Worm (Caenorhabditis elegans): ENCODE results near the gene T05H4.11.

T05H4.11 gene

DNA sequence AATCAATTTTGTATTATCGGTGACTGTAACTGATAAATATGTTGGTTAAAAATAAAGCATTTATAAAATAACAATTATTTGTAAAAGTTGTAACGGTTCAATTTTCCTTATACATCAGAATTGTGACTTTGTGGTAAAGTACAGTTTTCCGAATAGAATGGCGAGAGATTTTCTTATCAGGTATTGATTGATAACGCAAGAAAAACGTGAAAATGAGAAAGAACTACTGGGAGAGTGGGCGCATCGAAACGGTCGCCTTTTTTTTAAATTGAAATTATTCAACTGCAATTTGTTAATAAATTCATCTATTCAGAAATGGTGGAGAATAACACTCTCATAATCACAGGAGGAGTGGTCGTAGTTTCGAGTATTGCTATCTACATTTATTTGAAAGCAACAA, 10.3 kb upstream of the T05H4.11 start, which contains the start of gene hpo-19 (continued):
- TF ChIP-seq pha-4 (GFP tag; IDR thresholded peaks at IDR 0.05) = peak; percentile 26; the same call in 1 of the 2 replicates
- TF ChIP-seq pha-4 (tag; optimal IDR thresholded peaks at IDR 0.05) = no peak
- no peak for TF ChIP-seq dmd-9 (GFP tag; IDR thresholded peaks at IDR 0.05)
- no peak for TF ChIP-seq Y5F2A.4 (GFP tag; optimal IDR thresholded peaks at IDR 0.05)
- TF ChIP-seq spr-3 (GFP tag; optimal IDR thresholded peaks at IDR 0.05) = no peak
- TF ChIP-seq ces-1 (GFP tag; optimal IDR thresholded peaks at IDR 0.05) = no peak
- no peak for TF ChIP-seq daf-16 (GFP tag; optimal IDR thresholded peaks at IDR 0.05)
- peak; percentile 43 for TF ChIP-seq daf-16 (tag; optimal IDR thresholded peaks at IDR 0.05)
- TF ChIP-seq lim-7 (GFP tag; IDR thresholded peaks at IDR 0.05) = no peak
- no peak for TF ChIP-seq egl-27 (tag; optimal IDR thresholded peaks at IDR 0.05)
- TF ChIP-seq T20F7.1 (GFP tag; optimal IDR thresholded peaks at IDR 0.05) = no peak
- TF ChIP-seq mes-2 (tag; optimal IDR thresholded peaks at IDR 0.05; ENCODE audit: poor library complexity, severe bottlenecking) = peak; percentile 23
- TF ChIP-seq lin-38 (GFP tag; IDR thresholded peaks at IDR 0.05) = no peak; the same call in 1 of the 2 replicates
- TF ChIP-seq snpc-1.2 (GFP tag; IDR thresholded peaks at IDR 0.05) = no peak
- TF ChIP-seq dmd-8 (GFP tag; IDR thresholded peaks at IDR 0.05) = no peak
- TF ChIP-seq nhr-10 (tag; optimal IDR thresholded peaks at IDR 0.05) = no peak

DNA sequence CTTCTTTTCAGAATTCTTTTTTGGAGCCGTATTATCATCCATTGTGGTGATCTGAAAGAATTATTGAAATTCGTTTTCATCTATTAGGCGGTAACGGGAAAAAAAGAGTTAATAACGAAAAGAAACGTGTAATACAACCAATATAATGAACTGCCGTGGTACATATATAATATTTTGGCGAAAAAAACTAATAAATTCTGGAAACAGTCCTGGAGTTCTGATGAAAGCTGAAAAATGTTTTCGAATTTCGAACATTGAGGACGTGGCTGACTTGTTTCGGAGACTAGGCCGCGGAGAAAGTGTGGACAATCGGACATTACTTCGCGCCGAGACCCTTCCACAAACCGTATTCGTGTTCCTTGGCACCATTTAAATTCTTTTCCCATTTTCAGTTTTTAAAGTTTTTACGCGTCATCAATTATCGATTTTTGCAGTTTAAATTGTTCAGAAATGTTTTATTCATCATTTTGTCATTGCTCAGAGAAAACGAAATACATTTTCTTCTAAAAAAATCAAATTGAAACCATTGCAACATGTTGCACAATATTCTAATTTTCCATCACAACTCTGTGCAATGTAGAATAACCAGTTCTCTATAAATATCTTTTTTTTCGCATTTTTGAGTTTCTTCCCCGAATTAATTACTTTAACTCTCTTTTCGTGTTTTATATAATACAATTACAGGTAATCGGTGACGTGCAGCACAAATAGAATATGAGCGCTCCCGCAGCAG, 7.6 kb upstream of the T05H4.11 start, which contains the start of the genes gad-1 and erfa-1:
Gene gad-1 (minus strand): TSS at position 51 of the 733 bp plus-strand sequence.
Gene erfa-1 (plus strand): TSS at position 683 of the 733 bp plus-strand sequence.
- peak; percentile 75 for TF ChIP-seq unc-130 (GFP tag; optimal IDR thresholded peaks at IDR 0.05)
- TF ChIP-seq daf-16 (GFP tag; optimal IDR thresholded peaks at IDR 0.05) = no peak
- peak; percentile 51 for TF ChIP-seq daf-16 (tag; optimal IDR thresholded peaks at IDR 0.05)
- TF ChIP-seq daf-19 (GFP tag; conservative IDR thresholded peaks at IDR 0.05) = no peak
- no peak for TF ChIP-seq F37D6.2 (tag; optimal IDR thresholded peaks at IDR 0.05)
- TF ChIP-seq lin-1 (GFP tag; IDR thresholded peaks at IDR 0.05) = no peak
- peak; percentile 77 for TF ChIP-seq lin-13 (GFP tag; optimal IDR thresholded peaks at IDR 0.05)
- TF ChIP-seq nhr-11 (tag; optimal IDR thresholded peaks at IDR 0.05) = peak; percentile 48
- no peak for TF ChIP-seq cey-2 (tag; optimal IDR thresholded peaks at IDR 0.05; ENCODE audit: borderline replicate concordance, insufficient read depth)
- TF ChIP-seq Y48G9A.11 (GFP tag; IDR thresholded peaks at IDR 0.05) = no peak
- no peak for TF ChIP-seq ceh-82 (tag; optimal IDR thresholded peaks at IDR 0.05)
- no peak for TF ChIP-seq jun-1 (tag; optimal IDR thresholded peaks at IDR 0.05)
- peak in 1 of 2 experiments; percentile 75 for TF ChIP-seq hif-1 (tag; optimal IDR thresholded peaks at IDR 0.05)
- peak; percentile 48 for TF ChIP-seq hlh-30 (tag; optimal IDR thresholded peaks at IDR 0.05; ENCODE audit: insufficient read depth)
- TF ChIP-seq ces-1 (GFP tag; optimal IDR thresholded peaks at IDR 0.05) = no peak
- TF ChIP-seq ctbp-1 (GFP tag; IDR thresholded peaks at IDR 0.05) = no peak
- TF ChIP-seq T20F7.1 (GFP tag; optimal IDR thresholded peaks at IDR 0.05) = peak; percentile 39
- peak; percentile 95 for TF ChIP-seq mes-2 (tag; optimal IDR thresholded peaks at IDR 0.05; ENCODE audit: poor library complexity, severe bottlenecking)
- TF ChIP-seq ztf-11 (tag; optimal IDR thresholded peaks at IDR 0.05) = no peak
- peak; percentile 86 for TF ChIP-seq lin-38 (GFP tag; IDR thresholded peaks at IDR 0.05)
- TF ChIP-seq F26F4.8 (GFP tag; conservative IDR thresholded peaks at IDR 0.05) = no peak
- TF ChIP-seq Y5F2A.4 (GFP tag; optimal IDR thresholded peaks at IDR 0.05) = no peak
- peak; percentile 70 for TF ChIP-seq zip-2 (tag; optimal IDR thresholded peaks at IDR 0.05)
- no peak for TF ChIP-seq daf-8 (GFP tag; IDR thresholded peaks at IDR 0.05)
- no peak for TF ChIP-seq egl-43 (GFP tag; IDR thresholded peaks at IDR 0.05)
- TF ChIP-seq spr-3 (GFP tag; optimal IDR thresholded peaks at IDR 0.05) = no peak
- TF ChIP-seq madf-5 (GFP tag; IDR thresholded peaks at IDR 0.05) = no peak
- TF ChIP-seq nhr-6 (tag; optimal IDR thresholded peaks at IDR 0.05) = peak; percentile 12
- no peak for TF ChIP-seq duxl-1 (tag; optimal IDR thresholded peaks at IDR 0.05; ENCODE audit: poor library complexity)
- peak; percentile 70 for TF ChIP-seq aha-1 (tag)
- TF ChIP-seq ZK337.2 (GFP tag; IDR thresholded peaks at IDR 0.05) = no peak
- TF ChIP-seq mep-1 (tag; optimal IDR thresholded peaks at IDR 0.05) = peak; percentile 62
- peak; percentile 56 for TF ChIP-seq ceh-28 (tag; optimal IDR thresholded peaks at IDR 0.05)
- no peak for TF ChIP-seq nhr-111 (GFP tag; optimal IDR thresholded peaks at IDR 0.05)
- no peak for TF ChIP-seq nhr-237 (tag; optimal IDR thresholded peaks at IDR 0.05)
- TF ChIP-seq nhr-77 (tag; optimal IDR thresholded peaks at IDR 0.05) = peak; percentile 68
- no peak for TF ChIP-seq nhr-42 (GFP tag; IDR thresholded peaks at IDR 0.05)
- peak; percentile 10 for TF ChIP-seq rbr-2 (tag; optimal IDR thresholded peaks at IDR 0.05)
- no peak for TF ChIP-seq zfp-3 (GFP tag; conservative IDR thresholded peaks at IDR 0.05)
- no peak for TF ChIP-seq snpc-4 (tag; optimal IDR thresholded peaks at IDR 0.05)

All from whole organism, L4 larva.